Fruit fly (Drosophila melanogaster): Measurements from ENCODE around the gene CG43082.

CG43082 gene

dm6 chr3L:15625676-15626414 is 35.8 kb upstream of the CG43082 start (continued):
- TF ChIP-seq CG12219 (GFP tag; optimal IDR thresholded peaks at IDR 0.05) (peak; percentile 67), Hand (GFP tag; optimal IDR thresholded peaks at IDR 0.05) (peak; percentile 83), chinmo (GFP tag; IDR thresholded peaks at IDR 0.05; ENCODE audit: partially characterized antibody) (peak; percentile 83; the same call in 2 of the 4 replicates), Oli (tag; optimal IDR thresholded peaks at IDR 0.05) (peak; percentile 95), CG1602 (GFP tag; optimal IDR thresholded peaks at IDR 0.05) (peak; percentile 88), trh (GFP tag; optimal IDR thresholded peaks at IDR 0.05) (peak; percentile 59), ATbp (GFP tag; optimal IDR thresholded peaks at IDR 0.05) (peak; percentile 92), CG17912 (GFP tag; optimal IDR thresholded peaks at IDR 0.05) (peak; percentile 48), gcm2 (GFP tag; optimal IDR thresholded peaks at IDR 0.05) (no peak), stwl (tag; optimal IDR thresholded peaks at IDR 0.05) (no peak), Sox100B (GFP tag; optimal IDR thresholded peaks at IDR 0.05) (peak; percentile 97), CG6654 (GFP tag; optimal IDR thresholded peaks at IDR 0.05) (peak; percentile 87), ems (GFP tag; optimal IDR thresholded peaks at IDR 0.05) (peak; percentile 40), E2f1 (GFP tag; IDR thresholded peaks at IDR 0.05) (peak; percentile 83), Dek (tag; optimal IDR thresholded peaks at IDR 0.05) (peak; percentile 92), croc (GFP tag; conservative IDR thresholded peaks at IDR 0.05) (peak; percentile 84), NK7.1 (GFP tag; optimal IDR thresholded peaks at IDR 0.05) (no peak), pb (GFP tag; optimal IDR thresholded peaks at IDR 0.05) (peak; percentile 12), CG2120 (GFP tag; optimal IDR thresholded peaks at IDR 0.05) (peak; percentile 84), dysf (GFP tag; IDR thresholded peaks at IDR 0.05) (peak; percentile 90), jigr1 (GFP tag; IDR thresholded peaks at IDR 0.05) (peak; percentile 83; the same call in 2 of the 3 replicates), NFAT (GFP tag; IDR thresholded peaks at IDR 0.05) (peak; percentile 46; the same call in 1 of the 2 replicates), CG10431 (GFP tag; optimal IDR thresholded peaks at IDR 0.05) (peak; percentile 41), fd96Cb (tag; optimal IDR thresholded peaks at IDR 0.05) (peak; percentile 97), lilli (GFP tag; optimal IDR thresholded peaks at IDR 0.05) (peak; percentile 55), CG13287 (GFP tag; IDR thresholded peaks at IDR 0.05; ENCODE audit: partially characterized antibody) (no peak; the same call in 1 of the 2 replicates), HHEX (GFP tag; optimal IDR thresholded peaks at IDR 0.05) (peak; percentile 86), luna (GFP tag; optimal IDR thresholded peaks at IDR 0.05) (no peak), Dad (GFP tag; optimal IDR thresholded peaks at IDR 0.05) (no peak), disco-r (GFP tag; optimal IDR thresholded peaks at IDR 0.05) (no peak), CG10979 (tag; optimal IDR thresholded peaks at IDR 0.05) (peak; percentile 96), CG33213 (GFP tag; optimal IDR thresholded peaks at IDR 0.05) (peak; percentile 12), CG18011 (GFP tag; optimal IDR thresholded peaks at IDR 0.05) (peak; percentile 50), CG15269 (tag; optimal IDR thresholded peaks at IDR 0.05) (peak; percentile 92), CG12155 (GFP tag; optimal IDR thresholded peaks at IDR 0.05) (peak; percentile 75), Bdp1 (GFP tag; optimal IDR thresholded peaks at IDR 0.05) (no peak), dmrt99B (tag; optimal IDR thresholded peaks at IDR 0.05) (peak; percentile 98), CTCF (GFP tag; optimal IDR thresholded peaks at IDR 0.05) (peak; percentile 42), Deaf1 (tag; optimal IDR thresholded peaks at IDR 0.05) (peak; percentile 76), sd (tag; optimal IDR thresholded peaks at IDR 0.05) (peak; percentile 59), hkb (optimal IDR thresholded peaks at IDR 0.05) (no peak), hkb (GFP tag; IDR thresholded peaks at IDR 0.05) (peak; percentile 88), CG4404 (GFP tag; IDR thresholded peaks at IDR 0.05) (peak; percentile 75), CG1233 (GFP tag; optimal IDR thresholded peaks at IDR 0.05) (peak; percentile 87), GATAe (GFP tag; conservative IDR thresholded peaks at IDR 0.05) (peak; percentile 41; the same call in 1 of the 2 replicates), CG8290 (GFP tag; optimal IDR thresholded peaks at IDR 0.05) (peak; percentile 70), CG8290 (tag; optimal IDR thresholded peaks at IDR 0.05) (peak in 1 of 2 experiments; percentile 28), PHDP (tag; optimal IDR thresholded peaks at IDR 0.05) (peak; percentile 95), HmgZ (tag; optimal IDR thresholded peaks at IDR 0.05) (peak; percentile 58), Asciz (GFP tag; optimal IDR thresholded peaks at IDR 0.05) (peak; percentile 91)
